Fruit fly (Drosophila melanogaster): ENCODE measurements around the gene CG5708.

The CG5708 gene

DNA sequence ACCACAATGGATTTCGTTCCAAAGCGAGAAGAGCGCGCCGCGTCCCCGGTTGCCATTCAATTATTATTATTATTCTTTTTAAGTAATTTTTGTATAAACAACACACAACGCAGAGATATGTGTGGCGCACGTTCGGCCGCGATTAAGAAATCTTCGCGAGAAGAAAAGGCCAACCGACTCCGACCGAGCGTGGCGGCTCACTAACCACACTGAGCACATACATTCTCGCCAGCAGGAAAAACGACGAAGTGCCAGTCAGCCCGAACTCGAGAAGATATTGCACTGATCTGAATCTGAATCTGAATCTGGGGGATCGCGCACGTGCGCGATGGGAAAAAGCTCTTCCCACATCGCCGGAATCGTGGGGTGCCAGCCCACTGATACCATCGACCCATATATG lies 27.7 kb downstream of the CG5708 start, which contains the start of gene Sur:
Gene Sur, minus strand, starts transcription at position 207 of the 400 bp plus-strand sequence.
- TF ChIP-seq Crg-1 (GFP tag; optimal IDR thresholded peaks at IDR 0.05) (no peak), CG7101 (tag; optimal IDR thresholded peaks at IDR 0.05) (no peak), CG14711 (tag; optimal IDR thresholded peaks at IDR 0.05) (no peak), Clk (GFP tag; optimal IDR thresholded peaks at IDR 0.05) (no peak), toe (GFP tag; optimal IDR thresholded peaks at IDR 0.05) (no peak), CG7045 (GFP tag; optimal IDR thresholded peaks at IDR 0.05) (no peak), CG33017 (tag; optimal IDR thresholded peaks at IDR 0.05) (no peak), CG1620 (GFP tag; optimal IDR thresholded peaks at IDR 0.05) (no peak), ovo (GFP tag; optimal IDR thresholded peaks at IDR 0.05) (no peak), cic (GFP tag; optimal IDR thresholded peaks at IDR 0.05) (no peak), CG5204 (GFP tag; optimal IDR thresholded peaks at IDR 0.05) (no peak), pad (GFP tag; optimal IDR thresholded peaks at IDR 0.05) (no peak), cnc (optimal IDR thresholded peaks at IDR 0.05) (no peak), Hr96 (GFP tag; optimal IDR thresholded peaks at IDR 0.05) (no peak), CG11617 (GFP tag; optimal IDR thresholded peaks at IDR 0.05) (no peak), kay (GFP tag; ENCODE audit: borderline replicate concordance) (no peak), bab1 (GFP tag; optimal IDR thresholded peaks at IDR 0.05) (no peak), tj (GFP tag; optimal IDR thresholded peaks at IDR 0.05) (no peak)

DNA sequence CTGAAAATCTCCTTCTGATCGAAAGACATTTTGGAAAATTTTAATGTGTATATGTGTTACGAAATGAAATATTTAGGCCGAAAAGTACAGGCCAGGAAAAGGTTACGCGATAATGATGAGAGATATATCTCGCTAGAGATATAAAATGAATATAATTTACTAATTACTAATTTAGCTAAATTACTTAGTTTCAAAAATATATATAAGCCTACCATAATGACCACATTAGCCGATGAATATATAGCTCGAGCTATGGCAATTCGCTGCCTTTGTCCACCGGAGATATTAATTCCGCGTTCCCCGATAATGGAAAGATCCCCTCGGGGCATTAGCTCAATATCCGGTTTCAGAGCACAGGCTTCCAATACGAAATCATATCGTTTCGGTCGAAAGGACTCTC lies 35.2 kb downstream of the CG5708 start, which contains the start of gene Fum4:
Gene Fum4, minus strand, starts transcription at position 101 of the 400 bp plus-strand sequence.
- TF ChIP-seq Mnt (GFP tag; optimal IDR thresholded peaks at IDR 0.05) = no peak
- no peak for TF ChIP-seq CG1620 (GFP tag; optimal IDR thresholded peaks at IDR 0.05)
- no peak for TF ChIP-seq Hr96 (GFP tag; optimal IDR thresholded peaks at IDR 0.05)
- TF ChIP-seq CG11617 (GFP tag; optimal IDR thresholded peaks at IDR 0.05) = no peak
- TF ChIP-seq pad (GFP tag; optimal IDR thresholded peaks at IDR 0.05) = no peak
- TF ChIP-seq CG33017 (tag; optimal IDR thresholded peaks at IDR 0.05) = no peak
- no peak for TF ChIP-seq Crg-1 (GFP tag; optimal IDR thresholded peaks at IDR 0.05)
- TF ChIP-seq CG5204 (GFP tag; optimal IDR thresholded peaks at IDR 0.05) = no peak
- TF ChIP-seq Clk (GFP tag; optimal IDR thresholded peaks at IDR 0.05) = no peak
- TF ChIP-seq cic (GFP tag; optimal IDR thresholded peaks at IDR 0.05) = no peak
- no peak for TF ChIP-seq cnc (optimal IDR thresholded peaks at IDR 0.05)
- TF ChIP-seq CG12768 (GFP tag; optimal IDR thresholded peaks at IDR 0.05) = no peak
- no peak for TF ChIP-seq ovo (GFP tag; optimal IDR thresholded peaks at IDR 0.05)
- TF ChIP-seq kay (GFP tag; ENCODE audit: borderline replicate concordance) = no peak
- no peak for TF ChIP-seq CG7045 (GFP tag; optimal IDR thresholded peaks at IDR 0.05)
- no peak for TF ChIP-seq CG14711 (tag; optimal IDR thresholded peaks at IDR 0.05)
- no peak for TF ChIP-seq bab1 (GFP tag; optimal IDR thresholded peaks at IDR 0.05)
- no peak for TF ChIP-seq toe (GFP tag; optimal IDR thresholded peaks at IDR 0.05)

DNA sequence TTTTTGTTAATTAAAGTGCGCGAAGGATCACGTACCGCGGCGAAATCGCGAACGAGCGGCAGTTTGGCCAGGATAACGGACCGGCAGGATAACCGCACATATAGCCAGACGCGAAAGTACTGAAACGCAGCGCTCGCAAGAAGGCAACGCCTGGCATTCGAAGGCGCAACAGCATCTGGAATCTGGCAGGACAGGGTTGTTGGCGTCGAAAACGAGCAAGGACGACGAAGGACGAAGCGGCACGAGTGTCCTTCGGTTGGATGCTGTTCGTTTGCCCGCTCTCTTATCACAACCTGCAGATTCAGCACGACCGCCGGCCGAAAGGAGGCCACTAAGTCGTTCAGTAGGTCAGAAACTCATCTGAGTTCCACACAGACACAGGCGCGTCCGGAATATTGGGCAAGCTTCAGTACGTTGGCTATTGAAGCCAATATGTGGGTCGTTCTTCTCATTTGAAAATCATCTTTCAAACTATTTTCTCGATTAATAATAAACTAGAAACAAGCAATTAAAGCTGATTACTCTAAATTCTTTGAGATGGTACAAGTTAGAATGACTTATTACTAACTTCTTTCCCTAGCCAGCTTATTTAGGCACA lies 46.3 kb downstream of the CG5708 start, which contains the start of gene CG44153:
Gene CG44153, minus strand, starts transcription at position 75 of the 598 bp plus-strand sequence.
- TF ChIP-seq CG12768 (GFP tag; optimal IDR thresholded peaks at IDR 0.05) = no peak
- TF ChIP-seq Hr96 (GFP tag; optimal IDR thresholded peaks at IDR 0.05) = no peak
- TF ChIP-seq CG1620 (GFP tag; optimal IDR thresholded peaks at IDR 0.05) = no peak

Measured in whole organism, adult.